Worm (Caenorhabditis elegans): ENCODE results near the gene M03B6.3.

Gene M03B6.3

DNA sequence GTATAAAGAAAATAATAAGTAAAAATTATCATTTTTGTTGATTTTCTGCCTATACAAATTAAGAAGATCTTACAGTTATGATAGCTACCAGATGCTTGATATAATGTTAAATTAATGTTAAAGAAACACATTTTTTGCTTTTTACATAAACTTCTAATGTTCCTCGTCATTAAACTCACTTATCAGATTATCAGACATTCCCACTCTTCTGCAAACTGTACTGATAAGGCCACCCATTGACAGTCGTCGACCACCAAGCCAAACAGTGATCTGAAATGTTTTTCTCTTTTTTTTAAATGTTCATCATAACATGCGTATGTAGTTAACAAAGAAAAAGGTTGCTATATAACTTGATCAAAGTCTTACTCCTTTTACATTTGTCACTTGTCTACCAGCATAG is 45.3 kb downstream of the M03B6.3 start:
- TF ChIP-seq dao-5 (tag; optimal IDR thresholded peaks at IDR 0.05) (no peak), him-1 (tag; optimal IDR thresholded peaks at IDR 0.05) (no peak), W03F9.2 (tag; optimal IDR thresholded peaks at IDR 0.05) (no peak)

DNA sequence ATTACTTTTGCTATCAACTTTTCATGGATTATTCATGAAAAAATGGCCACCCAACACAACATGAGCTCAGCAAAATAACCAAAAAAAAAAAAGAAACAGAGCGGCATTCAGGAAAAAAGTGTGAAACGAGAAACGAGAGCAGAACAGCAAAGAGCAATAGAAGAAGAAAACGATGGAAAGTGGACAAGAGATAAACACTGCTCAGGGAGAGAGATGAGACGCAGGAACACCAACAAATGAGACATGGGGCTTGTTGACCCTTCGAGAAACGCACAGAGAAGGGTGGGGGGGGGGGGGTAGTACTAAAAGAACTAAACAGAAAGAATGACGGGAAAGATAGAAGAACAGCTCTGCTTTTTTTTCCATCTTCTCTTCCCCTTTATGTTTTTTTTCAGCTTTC is 52.2 kb downstream of the M03B6.3 start:
- no peak for TF ChIP-seq dao-5 (tag; optimal IDR thresholded peaks at IDR 0.05)
- TF ChIP-seq W03F9.2 (tag; optimal IDR thresholded peaks at IDR 0.05): no peak
- TF ChIP-seq him-1 (tag; optimal IDR thresholded peaks at IDR 0.05): no peak

All from whole organism, L4/young adult.